Worm (Caenorhabditis elegans): ENCODE results near the gene K04A8.1.

- TF ChIP-seq nhr-11 (tag; optimal IDR thresholded peaks at IDR 0.05) (no peak), ctbp-1 (GFP tag; IDR thresholded peaks at IDR 0.05) (no peak)
Observed at ce11 chrV:6549148-6549547, 17.0 kb upstream of the K04A8.1 start, which contains the start of gene K04A8.20.
